Worm (Caenorhabditis elegans) whole organism, mixed stage, embryonic: ENCODE results near the gene F49F1.17.
"Not testable (repeated sequence)": the region's sequence is repeated elsewhere in the genome, so short reads cannot be mapped to it uniquely, and the experiment has no call there.

Experiments
- M03D4.4 ChIP-seq: sonication (generic microtip); optimal IDR thresholded peaks from 2 replicates; lab custom pipeline; 2017; ENCODE audit warnings: mild to moderate bottlenecking, missing genetic modification characterization, missing compliant biosample characterization
- bed-3 ChIP-seq: fragments of 200-800 bp; sonication (Bioruptor generic); optimal IDR thresholded peaks from 3 replicates; lab custom pipeline; 2018; ENCODE audit warnings: mild to moderate bottlenecking, missing genetic modification characterization, moderate library complexity, missing compliant biosample characterization
- blmp-1 ChIP-seq: fragments of 150-350 bp; optimal IDR thresholded peaks from 2 replicates; lab custom pipeline; 2014; ENCODE audit warnings: missing biosample characterization, missing genetic modification characterization
- ceh-39 ChIP-seq: fragments of 150-350 bp; optimal IDR thresholded peaks from 2 replicates; lab custom pipeline; 2014; ENCODE audit warnings: missing biosample characterization, missing genetic modification characterization
- ceh-43 ChIP-seq: fragments of 200-800 bp; sonication (Bioruptor generic); optimal IDR thresholded peaks from 2 replicates; lab custom pipeline; 2018; ENCODE audit warnings: mild to moderate bottlenecking, missing genetic modification characterization, moderate library complexity, missing compliant biosample characterization
- ces-1 ChIP-seq: fragments of 150-350 bp; optimal IDR thresholded peaks from 2 replicates; lab custom pipeline; 2014; ENCODE audit warnings: missing biosample characterization, missing genetic modification reagents, missing genetic modification characterization
- cnd-1 ChIP-seq: fragments of 200-800 bp; sonication (Bioruptor generic); optimal IDR thresholded peaks from 2 replicates; lab custom pipeline; 2018; ENCODE audit warnings: mild to moderate bottlenecking, missing genetic modification characterization, missing compliant biosample characterization
- drap-1 ChIP-seq: fragments of 200-800 bp; sonication (Bioruptor generic); optimal IDR thresholded peaks from 3 replicates; lab custom pipeline; 2018; ENCODE audit warnings: mild to moderate bottlenecking, missing genetic modification characterization, missing compliant biosample characterization
- elt-1 ChIP-seq: sonication (generic microtip); optimal IDR thresholded peaks from 2 replicates; lab custom pipeline; 2017; ENCODE audit warnings: missing genetic modification characterization, mild to moderate bottlenecking, missing compliant biosample characterization, antibody characterized with exemption, moderate library complexity, borderline replicate concordance; ENCODE audit not compliant: insufficient read depth
- elt-3 ChIP-seq: fragments of 150-350 bp; optimal IDR thresholded peaks from 2 replicates; lab custom pipeline; 2014; ENCODE audit warnings: missing biosample characterization, missing genetic modification characterization
- ham-2 ChIP-seq: fragments of 200-800 bp; sonication (Bioruptor generic); optimal IDR thresholded peaks from 2 replicates; lab custom pipeline; 2018; ENCODE audit warnings: mild to moderate bottlenecking, missing genetic modification characterization, missing compliant biosample characterization
- hlh-1 ChIP-seq: fragments of 150-350 bp; optimal IDR thresholded peaks from 2 replicates; lab custom pipeline; 2014; ENCODE audit warnings: missing biosample characterization, missing genetic modification reagents, missing genetic modification characterization
- lin-13 ChIP-seq: fragments of 150-350 bp; optimal IDR thresholded peaks from 2 replicates; lab custom pipeline; 2014; ENCODE audit warnings: missing biosample characterization, missing genetic modification characterization
- lin-32 ChIP-seq: fragments of 200-800 bp; sonication (Bioruptor generic); optimal IDR thresholded peaks from 2 replicates; lab custom pipeline; 2018; ENCODE audit warnings: mild to moderate bottlenecking, missing genetic modification characterization, missing compliant biosample characterization
- lsy-2 ChIP-seq: fragments of 150-350 bp; optimal IDR thresholded peaks from 2 replicates; lab custom pipeline; 2014; ENCODE audit warnings: missing biosample characterization, missing genetic modification characterization
- mab-5 ChIP-seq: fragments of 150-350 bp; optimal IDR thresholded peaks from 2 replicates; lab custom pipeline; 2014; ENCODE audit warnings: missing biosample characterization, missing genetic modification characterization
- mep-1 ChIP-seq: fragments of 150-350 bp; optimal IDR thresholded peaks from 2 replicates; lab custom pipeline; 2017; ENCODE audit warnings: missing biosample characterization, missing genetic modification reagents, missing genetic modification characterization, inconsistent platforms
- mls-2 ChIP-seq: sonication (generic microtip); optimal IDR thresholded peaks from 2 replicates; lab custom pipeline; 2016; ENCODE audit warnings: mild to moderate bottlenecking, missing genetic modification characterization, moderate library complexity, missing compliant biosample characterization
- nhr-12 ChIP-seq: fragments of 150-350 bp; optimal IDR thresholded peaks from 2 replicates; lab custom pipeline; 2014; ENCODE audit warnings: missing biosample characterization, missing genetic modification characterization
- nhr-2 ChIP-seq: fragments of 150-350 bp; optimal IDR thresholded peaks from 2 replicates; lab custom pipeline; 2014; ENCODE audit warnings: missing biosample characterization, missing genetic modification characterization
- nhr-237 ChIP-seq: fragments of 150-350 bp; optimal IDR thresholded peaks from 2 replicates; lab custom pipeline; 2014; ENCODE audit warnings: missing biosample characterization, missing genetic modification characterization
- nhr-28 ChIP-seq: fragments of 150-350 bp; optimal IDR thresholded peaks from 2 replicates; lab custom pipeline; 2014; ENCODE audit warnings: missing biosample characterization, missing genetic modification characterization
- nhr-76 ChIP-seq: sonication (generic microtip); optimal IDR thresholded peaks from 2 replicates; lab custom pipeline; 2017; ENCODE audit warnings: missing biosample characterization, missing genetic modification characterization
- pha-4 ChIP-seq: fragments of 150-350 bp; optimal IDR thresholded peaks from 2 replicates; lab custom pipeline; 2018; ENCODE audit warnings: missing biosample characterization, missing genetic modification reagents, missing genetic modification characterization
- sem-2 ChIP-seq: fragments of 200-800 bp; sonication (Bioruptor generic); optimal IDR thresholded peaks from 2 replicates; lab custom pipeline; 2018; ENCODE audit warnings: mild to moderate bottlenecking, missing genetic modification characterization, missing compliant biosample characterization
- snpc-4 ChIP-seq: fragments of 150-350 bp; optimal IDR thresholded peaks from 2 replicates; lab custom pipeline; 2014; ENCODE audit warnings: missing biosample characterization, missing genetic modification characterization
- sptf-1 ChIP-seq: sonication (generic microtip); optimal IDR thresholded peaks from 2 replicates; lab custom pipeline; 2017; ENCODE audit warnings: mild to moderate bottlenecking, missing genetic modification characterization, moderate library complexity, missing compliant biosample characterization
- tbx-8 ChIP-seq: fragments of 200-800 bp; sonication (Bioruptor generic); optimal IDR thresholded peaks from 2 replicates; lab custom pipeline; 2018; ENCODE audit warnings: mild to moderate bottlenecking, missing genetic modification characterization, moderate library complexity, missing compliant biosample characterization
- unc-120 ChIP-seq: sonication (generic microtip); optimal IDR thresholded peaks from 2 replicates; lab custom pipeline; 2017; ENCODE audit warnings: missing genetic modification characterization, missing compliant biosample characterization; ENCODE audit not compliant: poor library complexity, severe bottlenecking
- unc-39 ChIP-seq: fragments of 150-350 bp; optimal IDR thresholded peaks from 2 replicates; lab custom pipeline; 2014; ENCODE audit warnings: missing biosample characterization, missing genetic modification characterization
- unc-62 ChIP-seq: fragments of 150-350 bp; optimal IDR thresholded peaks from 2 replicates; lab custom pipeline; 2014; ENCODE audit warnings: missing biosample characterization, missing genetic modification reagents, missing genetic modification characterization
- ztf-11 ChIP-seq: fragments of 150-350 bp; optimal IDR thresholded peaks from 2 replicates; lab custom pipeline; 2014; ENCODE audit warnings: missing biosample characterization, missing genetic modification characterization

The F49F1.17 gene

ce11 chrIV:4144784-4145183 lies 9.1 kb upstream of the F49F1.17 start, which contains the start of gene R07C12.3:
Gene R07C12.3, plus strand, starts transcription at chrIV:4145084.
- no peak for TF ChIP-seq cnd-1 (tag; lab: Kevin White, UChicago)
- no peak for TF ChIP-seq lin-13 (tag; lab: Kevin White, UChicago)
- TF ChIP-seq ceh-39 (tag; lab: Kevin White, UChicago) = no peak
- TF ChIP-seq unc-62 (GFP tag; lab: Kevin White, UChicago) = no peak
- no peak for TF ChIP-seq bed-3 (GFP tag; lab: Kevin White, UChicago)
- TF ChIP-seq nhr-2 = no peak
- no peak for TF ChIP-seq ces-1 (GFP tag; lab: Kevin White, UChicago)
- no peak for TF ChIP-seq sem-2 (GFP tag; lab: Kevin White, UChicago)
- no peak for TF ChIP-seq nhr-237 (tag; lab: Kevin White, UChicago)
- TF ChIP-seq pha-4 (tag; lab: Kevin White, UChicago) = no peak
- TF ChIP-seq blmp-1 (tag; lab: Kevin White, UChicago) = no peak
- no peak for TF ChIP-seq M03D4.4 (tag; lab: Kevin White, UChicago)
- no peak for TF ChIP-seq ceh-43
- TF ChIP-seq elt-1 (tag; lab: Kevin White, UChicago) = no peak
- no peak for TF ChIP-seq mab-5 (tag; lab: Kevin White, UChicago)
- TF ChIP-seq hlh-1 = no peak
- no peak for TF ChIP-seq nhr-12 (tag; lab: Kevin White, UChicago)
- TF ChIP-seq lin-32 = no peak
- TF ChIP-seq nhr-76 (tag; lab: Kevin White, UChicago) = no peak
- TF ChIP-seq nhr-28 (tag; lab: Kevin White, UChicago) = no peak
- TF ChIP-seq, all 35 proteins: peak for 0

- TF ChIP-seq mls-2 (tag; lab: Kevin White, UChicago); nhr-28 (tag; lab: Kevin White, UChicago); unc-120: not testable (repeated sequence)
These were observed 7.3 kb upstream of the F49F1.17 start, which contains the start of gene F49F1.12 for ce11 chrIV:4142986-4143385. Gene F49F1.12, minus strand, starts transcription at chrIV:4143086.

- TF ChIP-seq lin-13 (tag; lab: Kevin White, UChicago) = no peak
- no peak for TF ChIP-seq mls-2 (tag; lab: Kevin White, UChicago)
- TF ChIP-seq lsy-2 (tag; lab: Kevin White, UChicago) = no peak
- TF ChIP-seq ceh-43 = no peak
- no peak for TF ChIP-seq pha-4 (tag; lab: Kevin White, UChicago)
- no peak for TF ChIP-seq nhr-12 (tag; lab: Kevin White, UChicago)
- no peak for TF ChIP-seq tbx-8 (GFP tag; lab: Kevin White, UChicago)
- TF ChIP-seq ham-2 = no peak
- TF ChIP-seq drap-1 (GFP tag; lab: Kevin White, UChicago) = no peak
- TF ChIP-seq lin-32 = no peak
- TF ChIP-seq snpc-4 (tag; lab: Kevin White, UChicago) = no peak
- no peak for TF ChIP-seq nhr-237 (tag; lab: Kevin White, UChicago)
- TF ChIP-seq mep-1 (tag; lab: Kevin White, UChicago) = no peak
- no peak for TF ChIP-seq ztf-11 (tag; lab: Kevin White, UChicago)
- TF ChIP-seq sem-2 (GFP tag; lab: Kevin White, UChicago) = no peak
- no peak for TF ChIP-seq elt-3 (tag; lab: Kevin White, UChicago)
- no peak for TF ChIP-seq bed-3 (GFP tag; lab: Kevin White, UChicago)
- TF ChIP-seq sptf-1 (tag; lab: Kevin White, UChicago) = no peak
These were observed 5.7 kb upstream of the F49F1.17 start, which contains the start of gene F49F1.11 for ce11 chrIV:4141311-4141710. Gene F49F1.11, minus strand, starts transcription at chrIV:4141411.

DNA sequence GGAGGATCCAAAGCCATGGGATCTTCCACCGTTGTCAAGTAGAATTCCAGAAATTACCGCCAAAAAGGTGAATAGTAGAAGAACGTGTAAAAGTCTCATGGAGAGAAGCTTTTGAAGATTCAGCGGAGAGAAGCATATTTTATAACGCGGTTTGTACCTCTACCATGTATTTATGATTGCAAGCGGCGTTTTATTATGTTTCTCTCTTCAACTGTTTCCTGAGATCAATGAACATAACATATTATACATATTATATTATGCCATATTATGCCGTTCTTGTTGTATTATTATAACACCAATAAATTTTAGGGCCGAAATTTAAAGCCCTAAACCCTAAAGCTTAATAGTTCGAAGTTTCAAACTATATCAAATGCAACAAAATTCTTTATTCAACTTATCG lies 4.6 kb upstream of the F49F1.17 start, which contains the start of gene F49F1.18:
Gene F49F1.18 (minus strand): TSS at position 101 of the 400 bp plus-strand sequence.
- TF ChIP-seq blmp-1 (tag; lab: Kevin White, UChicago) (no peak), snpc-4 (tag; lab: Kevin White, UChicago) (no peak), ces-1 (GFP tag; lab: Kevin White, UChicago) (no peak), unc-39 (no peak), mab-5 (tag; lab: Kevin White, UChicago) (no peak), nhr-76 (tag; lab: Kevin White, UChicago) (no peak), lin-13 (tag; lab: Kevin White, UChicago) (no peak), lin-32 (no peak), mep-1 (tag; lab: Kevin White, UChicago) (no peak), pha-4 (tag; lab: Kevin White, UChicago) (no peak), M03D4.4 (tag; lab: Kevin White, UChicago) (no peak), ceh-39 (tag; lab: Kevin White, UChicago) (no peak), unc-120 (no peak), elt-1 (tag; lab: Kevin White, UChicago) (no peak), cnd-1 (tag; lab: Kevin White, UChicago) (no peak)
